Fruit fly (Drosophila melanogaster): Measurements from ENCODE around the gene Pgant7.

dm6 chrX:18510884-18511283 lies 11.1 kb upstream of the Pgant7 start:
- TF ChIP-seq sage (GFP tag; optimal IDR thresholded peaks at IDR 0.05) (no peak), jim (GFP tag; optimal IDR thresholded peaks at IDR 0.05) (no peak), CG9705 (GFP tag; optimal IDR thresholded peaks at IDR 0.05) (no peak), lola (GFP tag; optimal IDR thresholded peaks at IDR 0.05) (no peak), brk (GFP tag; optimal IDR thresholded peaks at IDR 0.05) (no peak), Dif (GFP tag; optimal IDR thresholded peaks at IDR 0.05; ENCODE audit: partially characterized antibody) (no peak), psq (GFP tag; optimal IDR thresholded peaks at IDR 0.05) (no peak), CG32264 (GFP tag; optimal IDR thresholded peaks at IDR 0.05) (no peak), dsf (GFP tag; optimal IDR thresholded peaks at IDR 0.05; ENCODE audit: borderline replicate concordance) (no peak), Myc (optimal IDR thresholded peaks at IDR 0.05) (no peak), usp (GFP tag; optimal IDR thresholded peaks at IDR 0.05) (no peak), rgr (GFP tag; optimal IDR thresholded peaks at IDR 0.05) (no peak)

Data from whole organism, wandering third instar larva.